ENCODE assay signal across 7 worm cellular contexts in genomic region chrX:6928578-6928977, ce11.
A peak's percentile ranks its signal among the peaks of the same experiment; 100 is the strongest.
TF ChIP-seq lines count a peak whose summit lies in the region.

Gene F14B8.5 (minus strand): TSS chrX:6928704.

TF ChIP-seq in whole organism, L1 larva, 84 proteins besides CTCF, POLR2A, EP300 and RAD21:
- TF ChIP-seq nhr-20 (tag; optimal IDR thresholded peaks at IDR 0.05; lab: Kevin White, UChicago) (no peak), fkh-4 (tag; optimal IDR thresholded peaks at IDR 0.05; lab: Kevin White, UChicago; ENCODE audit: borderline replicate concordance) (no peak), elt-2 (tag; optimal IDR thresholded peaks at IDR 0.05; lab: Kevin White, UChicago) (peak; percentile 48), nhr-11 (tag; optimal IDR thresholded peaks at IDR 0.05; lab: Kevin White, UChicago) (no peak), nhr-85 (tag; lab: Kevin White, UChicago) (peak; percentile 33)
TF ChIP-seq in whole organism, L1 larva: peak in this region for 2.

TF ChIP-seq in whole organism, L2 larva, 48 proteins besides CTCF, POLR2A, EP300 and RAD21:
- TF ChIP-seq fos-1 (tag; optimal IDR thresholded peaks at IDR 0.05; lab: Kevin White, UChicago): peak; percentile 44
- TF ChIP-seq sma-9 (GFP tag; optimal IDR thresholded peaks at IDR 0.05; lab: Kevin White, UChicago): no peak
- TF ChIP-seq sma-9 (tag; optimal IDR thresholded peaks at IDR 0.05; lab: Kevin White, UChicago): no peak

TF ChIP-seq in whole organism, L3 larva, 47 proteins besides CTCF, POLR2A, EP300 and RAD21:
- TF ChIP-seq pqm-1 (tag; optimal IDR thresholded peaks at IDR 0.05; lab: Kevin White, UChicago): peak; percentile 31
- no peak for TF ChIP-seq elt-1 (tag; optimal IDR thresholded peaks at IDR 0.05; lab: Kevin White, UChicago)
- peak; percentile 55 for TF ChIP-seq elt-2 (tag; optimal IDR thresholded peaks at IDR 0.05; lab: Kevin White, UChicago)
TF ChIP-seq in whole organism, L3 larva: peak in this region for 2.

TF ChIP-seq in whole organism, L4 larva, 104 proteins besides CTCF, POLR2A, EP300 and RAD21:
- no peak for TF ChIP-seq snpc-4 (tag; optimal IDR thresholded peaks at IDR 0.05; lab: Kevin White, UChicago)
- TF ChIP-seq dmd-6 (GFP tag; IDR thresholded peaks at IDR 0.05; lab: Robert Waterston, UW): peak; percentile 22; the same call in 1 of the 2 replicates
- TF ChIP-seq nhr-28 (tag; optimal IDR thresholded peaks at IDR 0.05; lab: Kevin White, UChicago): peak; percentile 11
- peak; percentile 14 for TF ChIP-seq pqm-1 (tag; optimal IDR thresholded peaks at IDR 0.05; lab: Kevin White, UChicago)
- TF ChIP-seq hlh-11 (tag; optimal IDR thresholded peaks at IDR 0.05; lab: Kevin White, UChicago): peak; percentile 45
- no peak for TF ChIP-seq daf-16 (GFP tag; optimal IDR thresholded peaks at IDR 0.05; lab: Kevin White, UChicago)
- TF ChIP-seq daf-16 (tag; optimal IDR thresholded peaks at IDR 0.05; lab: Kevin White, UChicago): peak; percentile 46
- TF ChIP-seq unc-39 (tag; optimal IDR thresholded peaks at IDR 0.05; lab: Kevin White, UChicago): no peak
- TF ChIP-seq dve-1 (tag; optimal IDR thresholded peaks at IDR 0.05; lab: Kevin White, UChicago; ENCODE audit: insufficient read depth): peak; percentile 1
- peak; percentile 87 for TF ChIP-seq aha-1 (tag; lab: Kevin White, UChicago)
- TF ChIP-seq dmd-8 (GFP tag; IDR thresholded peaks at IDR 0.05; lab: Robert Waterston, UW): no peak
- TF ChIP-seq nhr-11 (tag; optimal IDR thresholded peaks at IDR 0.05; lab: Kevin White, UChicago): no peak

TF ChIP-seq in whole organism, late embryonic, 69 proteins besides CTCF, POLR2A, EP300 and RAD21:
- peak; percentile 23 for TF ChIP-seq elt-2 (tag; optimal IDR thresholded peaks at IDR 0.05; lab: Kevin White, UChicago)
- TF ChIP-seq ceh-24 (tag; optimal IDR thresholded peaks at IDR 0.05; lab: Kevin White, UChicago): no peak
- TF ChIP-seq fax-1 (tag; optimal IDR thresholded peaks at IDR 0.05; lab: Kevin White, UChicago): no peak
- TF ChIP-seq tbx-2 (tag; optimal IDR thresholded peaks at IDR 0.05; lab: Kevin White, UChicago): no peak
- no peak for TF ChIP-seq dve-1 (tag; optimal IDR thresholded peaks at IDR 0.05; lab: Kevin White, UChicago)
- no peak for TF ChIP-seq lim-6 (tag; optimal IDR thresholded peaks at IDR 0.05; lab: Kevin White, UChicago)
- no peak for TF ChIP-seq sox-4 (tag; optimal IDR thresholded peaks at IDR 0.05; lab: Kevin White, UChicago)
TF ChIP-seq in whole organism, late embryonic: peak in this region for 1.

TF ChIP-seq in whole organism, mixed stage, embryonic, 35 proteins besides CTCF, POLR2A, EP300 and RAD21:
- TF ChIP-seq ham-2 (GFP tag; optimal IDR thresholded peaks at IDR 0.05; lab: Kevin White, UChicago): no peak
- TF ChIP-seq ceh-83 (GFP tag; optimal IDR thresholded peaks at IDR 0.05; lab: Kevin White, UChicago): peak; percentile 38

TF ChIP-seq in whole organism, young adult, 124 proteins besides CTCF, POLR2A, EP300 and RAD21:
- TF ChIP-seq sptf-2 (GFP tag; optimal IDR thresholded peaks at IDR 0.05; lab: Kevin White, UChicago): no peak
- 0 out of 2 replicates have a peak, but pooled peaks have one; percentile 50 for TF ChIP-seq F37B4.10 (GFP tag; IDR thresholded peaks at IDR 0.05; lab: Robert Waterston, UW)
- TF ChIP-seq D2030.7 (GFP tag; IDR thresholded peaks at IDR 0.05; lab: Robert Waterston, UW): no peak
- no peak for TF ChIP-seq ccch-3 (GFP tag; optimal IDR thresholded peaks at IDR 0.05; lab: Kevin White, UChicago)
- no peak for TF ChIP-seq madf-3 (GFP tag; IDR thresholded peaks at IDR 0.05; lab: Robert Waterston, UW)
- no peak for TF ChIP-seq ztf-26 (tag; optimal IDR thresholded peaks at IDR 0.05; lab: Kevin White, UChicago)
- TF ChIP-seq zfh-2 (GFP tag; conservative IDR thresholded peaks at IDR 0.05; lab: Robert Waterston, UW): peak; percentile 49; the same call in 1 of the 2 replicates
- TF ChIP-seq dpl-1 (GFP tag; optimal IDR thresholded peaks at IDR 0.05; lab: Kevin White, UChicago): no peak
- peak; percentile 69 for TF ChIP-seq nhr-80 (tag; optimal IDR thresholded peaks at IDR 0.05; lab: Kevin White, UChicago)
- TF ChIP-seq B0336.3 (GFP tag; IDR thresholded peaks at IDR 0.05; lab: Robert Waterston, UW): no peak
- TF ChIP-seq ekl-4 (GFP tag; IDR thresholded peaks at IDR 0.05; lab: Robert Waterston, UW): no peak
- TF ChIP-seq dox-1 (GFP tag; IDR thresholded peaks at IDR 0.05; lab: Robert Waterston, UW): peak; percentile 50; the same call in 1 of the 2 replicates
- no peak for TF ChIP-seq Y67H2A.10 (GFP tag; conservative IDR thresholded peaks at IDR 0.05; lab: Robert Waterston, UW)
- TF ChIP-seq snpc-3.4 (tag; optimal IDR thresholded peaks at IDR 0.05; lab: Kevin White, UChicago): no peak
- TF ChIP-seq athp-1 (tag; optimal IDR thresholded peaks at IDR 0.05; lab: Kevin White, UChicago): no peak
- no peak for TF ChIP-seq nfya-1 (tag; optimal IDR thresholded peaks at IDR 0.05; lab: Kevin White, UChicago; ENCODE audit: borderline replicate concordance, insufficient read depth)
- no peak for TF ChIP-seq ceh-79 (tag; optimal IDR thresholded peaks at IDR 0.05; lab: Kevin White, UChicago)
- no peak for TF ChIP-seq K12H6.12 (tag; optimal IDR thresholded peaks at IDR 0.05; lab: Kevin White, UChicago)
- no peak for TF ChIP-seq B0035.1 (tag; optimal IDR thresholded peaks at IDR 0.05; lab: Kevin White, UChicago)
